Fruit fly (Drosophila melanogaster) whole organism, pupa: ENCODE data around the gene CG31807.

Source experiments
- CG10348 ChIP-seq: fragments of 200-800 bp; sonication (Bioruptor generic); IDR thresholded peaks from 2 replicates; pipeline ENCODE4 v1.3.6; 2022; ENCODE audit warnings: missing biosample characterization, missing genetic modification characterization
- CG12605 ChIP-seq: fragments of 200-800 bp; sonication (Bioruptor generic); IDR thresholded peaks from 2 replicates; pipeline ENCODE4 v1.3.6; 2022; ENCODE audit warnings: missing biosample characterization, missing genetic modification characterization
- CG13204 ChIP-seq: fragments of 200-800 bp; sonication (Bioruptor generic); optimal IDR thresholded peaks from 2 replicates; lab custom pipeline; 2018; ENCODE audit warnings: missing biosample characterization, mild to moderate bottlenecking, missing genetic modification characterization, moderate library complexity
- CG14655 ChIP-seq: fragments of 200-800 bp; sonication (Bioruptor generic); optimal IDR thresholded peaks from 3 replicates; lab custom pipeline; 2017; ENCODE audit warnings: mild to moderate bottlenecking, missing biosample characterization, missing genetic modification reagents, missing genetic modification characterization
- CG15710 ChIP-seq: fragments of 200-800 bp; sonication (Bioruptor generic); optimal IDR thresholded peaks from 2 replicates; lab custom pipeline; 2018; ENCODE audit warnings: missing biosample characterization, mild to moderate bottlenecking, missing genetic modification characterization, moderate library complexity
- CG17806 ChIP-seq: fragments of 200-800 bp; sonication (Bioruptor generic); optimal IDR thresholded peaks from 2 replicates; lab custom pipeline; 2018; ENCODE audit warnings: missing biosample characterization, mild to moderate bottlenecking, missing genetic modification characterization, moderate library complexity
- CG32121 ChIP-seq: fragments of 200-800 bp; sonication (Bioruptor generic); IDR thresholded peaks from 2 replicates; pipeline ENCODE4 v1.3.6; 2022; ENCODE audit warnings: missing biosample characterization, missing genetic modification characterization
- CG34367 ChIP-seq: fragments of 200-800 bp; sonication (Bioruptor generic); optimal IDR thresholded peaks from 2 replicates; lab custom pipeline; 2018; ENCODE audit warnings: missing biosample characterization, mild to moderate bottlenecking, missing genetic modification characterization
- CG4496 ChIP-seq: fragments of 200-800 bp; sonication (Bioruptor generic); IDR thresholded peaks from 3 replicates; pipeline ENCODE4 v1.3.6; 2022; ENCODE audit warnings: missing biosample characterization, missing genetic modification characterization
- CG8159 ChIP-seq: fragments of 200-800 bp; sonication (Bioruptor generic); optimal IDR thresholded peaks from 3 replicates; lab custom pipeline; 2018; ENCODE audit warnings: missing biosample characterization, mild to moderate bottlenecking, missing genetic modification characterization, moderate library complexity
- CG8301 ChIP-seq: fragments of 200-800 bp; sonication (Bioruptor generic); optimal IDR thresholded peaks from 2 replicates; lab custom pipeline; 2018; ENCODE audit warnings: missing biosample characterization, mild to moderate bottlenecking, missing genetic modification characterization
- CG9948 ChIP-seq: fragments of 200-800 bp; sonication (Bioruptor generic); optimal IDR thresholded peaks from 2 replicates; lab custom pipeline; 2018; ENCODE audit warnings: missing biosample characterization, mild to moderate bottlenecking, missing genetic modification characterization, moderate library complexity
- D1 ChIP-seq: fragments of 200-800 bp; sonication (Bioruptor generic); optimal IDR thresholded peaks from 2 replicates; lab custom pipeline; 2018; ENCODE audit warnings: missing biosample characterization, mild to moderate bottlenecking, missing genetic modification characterization, moderate library complexity
- EcR ChIP-seq: fragments of 200-800 bp; sonication (Bioruptor generic); optimal IDR thresholded peaks from 3 replicates; lab custom pipeline; 2019; ENCODE audit warnings: missing biosample characterization, missing genetic modification characterization, mild to moderate bottlenecking, moderate library complexity, missing genetic modification reagents
- Ets98B ChIP-seq: fragments of 200-800 bp; sonication (Bioruptor generic); IDR thresholded peaks from 2 replicates; pipeline ENCODE4 v1.3.6; 2022; ENCODE audit warnings: missing biosample characterization, missing genetic modification characterization
- Pif1A ChIP-seq: fragments of 200-800 bp; sonication (Bioruptor generic); optimal IDR thresholded peaks from 3 replicates; lab custom pipeline; 2016; ENCODE audit warnings: missing biosample characterization, missing genetic modification characterization
- Pif1B ChIP-seq: fragments of 200-800 bp; sonication (Bioruptor generic); optimal IDR thresholded peaks from 3 replicates; lab custom pipeline; 2016; ENCODE audit warnings: missing biosample characterization, missing genetic modification characterization
- Snoo ChIP-seq: fragments of 200-800 bp; sonication (Bioruptor generic); optimal IDR thresholded peaks from 3 replicates; lab custom pipeline; 2017; ENCODE audit warnings: missing biosample characterization, mild to moderate bottlenecking, missing genetic modification characterization, inconsistent platforms
- fd96Ca ChIP-seq: fragments of 200-800 bp; sonication (Bioruptor generic); IDR thresholded peaks from 3 replicates; pipeline ENCODE4 v1.3.6; 2022; ENCODE audit warnings: missing biosample characterization, missing genetic modification characterization
- gl ChIP-seq: fragments of 200-800 bp; sonication (Bioruptor generic); optimal IDR thresholded peaks from 2 replicates; lab custom pipeline; 2018; ENCODE audit warnings: missing biosample characterization, mild to moderate bottlenecking, missing genetic modification characterization
- rn ChIP-seq: fragments of 200-800 bp; sonication (Bioruptor generic); IDR thresholded peaks from 2 replicates; pipeline ENCODE4 v1.3.6; 2022; ENCODE audit warnings: missing biosample characterization, missing genetic modification characterization

The CG31807 gene

dm6 chr2L:16648925-16649324 lies 34.9 kb downstream of the CG31807 start:
- no peak for TF ChIP-seq gl (tag; lab: Kevin White, UChicago)
- no peak for TF ChIP-seq CG17806
- TF ChIP-seq CG4496 (GFP tag; lab: Robert Waterston, UW): no peak
- TF ChIP-seq CG10348 (GFP tag; lab: Robert Waterston, UW): no peak
- TF ChIP-seq fd96Ca (GFP tag; lab: Robert Waterston, UW): no peak
- no peak for TF ChIP-seq D1 (tag; lab: Kevin White, UChicago)
- TF ChIP-seq CG8159 (tag; lab: Kevin White, UChicago): no peak
- TF ChIP-seq CG15710 (tag; lab: Kevin White, UChicago): no peak
- TF ChIP-seq CG34367: no peak
- TF ChIP-seq CG13204: no peak
- no peak for TF ChIP-seq EcR (GFP tag; lab: Kevin White, UChicago)
- no peak for TF ChIP-seq CG32121 (GFP tag; lab: Robert Waterston, UW)
- no peak for TF ChIP-seq Ets98B (GFP tag; lab: Robert Waterston, UW)
- TF ChIP-seq CG8301: no peak

DNA sequence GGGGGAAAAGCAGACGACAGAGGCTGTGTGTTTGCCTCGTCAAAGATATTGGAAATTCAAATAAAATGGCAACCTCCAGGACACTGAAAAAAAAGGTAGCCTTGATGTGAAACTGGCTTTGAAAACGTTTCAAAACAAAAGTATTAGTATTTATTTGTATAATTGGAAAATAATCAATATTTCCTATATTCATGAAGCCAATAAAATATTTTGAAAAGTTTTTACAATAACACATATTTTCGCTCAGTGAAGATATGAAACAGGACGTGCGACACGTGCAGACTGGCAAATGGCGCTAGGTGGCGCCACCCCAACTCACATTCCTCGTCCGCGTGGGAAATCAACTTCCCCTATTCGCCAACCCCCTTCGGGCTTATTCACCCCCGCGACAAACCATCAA lies 36.0 kb downstream of the CG31807 start:
- peak; percentile 53 for TF ChIP-seq CG14655
- TF ChIP-seq CG8301: peak; percentile 50
- peak; percentile 42 for TF ChIP-seq CG15710 (tag; lab: Kevin White, UChicago)
- no peak for TF ChIP-seq CG13204
- no peak for TF ChIP-seq CG34367
- no peak for TF ChIP-seq CG10348 (GFP tag; lab: Robert Waterston, UW)
- peak; percentile 50 for TF ChIP-seq CG8159 (tag; lab: Kevin White, UChicago)
- TF ChIP-seq Ets98B (GFP tag; lab: Robert Waterston, UW): peak; percentile 14; the same call in 1 of the 2 replicates
- peak; percentile 21 for TF ChIP-seq CG9948 (tag; lab: Kevin White, UChicago)
- peak; percentile 40 for TF ChIP-seq CG17806
- peak; percentile 54 for TF ChIP-seq Pif1A (GFP tag; lab: Kevin White, UChicago)
- TF ChIP-seq fd96Ca (GFP tag; lab: Robert Waterston, UW): no peak
- no peak for TF ChIP-seq Snoo (tag; lab: Kevin White, UChicago)
- no peak for TF ChIP-seq EcR (GFP tag; lab: Kevin White, UChicago)
- no peak for TF ChIP-seq rn (GFP tag; lab: Robert Waterston, UW)
- no peak for TF ChIP-seq Pif1B (GFP tag; lab: Kevin White, UChicago)
- no peak for TF ChIP-seq gl (tag; lab: Kevin White, UChicago)
- TF ChIP-seq CG4496 (GFP tag; lab: Robert Waterston, UW): 0 out of 3 replicates have a peak, but pooled peaks have one; percentile 15
- no peak for TF ChIP-seq CG12605 (GFP tag; lab: Robert Waterston, UW)
- no peak for TF ChIP-seq D1 (tag; lab: Kevin White, UChicago)
- no peak for TF ChIP-seq CG32121 (GFP tag; lab: Robert Waterston, UW)

DNA sequence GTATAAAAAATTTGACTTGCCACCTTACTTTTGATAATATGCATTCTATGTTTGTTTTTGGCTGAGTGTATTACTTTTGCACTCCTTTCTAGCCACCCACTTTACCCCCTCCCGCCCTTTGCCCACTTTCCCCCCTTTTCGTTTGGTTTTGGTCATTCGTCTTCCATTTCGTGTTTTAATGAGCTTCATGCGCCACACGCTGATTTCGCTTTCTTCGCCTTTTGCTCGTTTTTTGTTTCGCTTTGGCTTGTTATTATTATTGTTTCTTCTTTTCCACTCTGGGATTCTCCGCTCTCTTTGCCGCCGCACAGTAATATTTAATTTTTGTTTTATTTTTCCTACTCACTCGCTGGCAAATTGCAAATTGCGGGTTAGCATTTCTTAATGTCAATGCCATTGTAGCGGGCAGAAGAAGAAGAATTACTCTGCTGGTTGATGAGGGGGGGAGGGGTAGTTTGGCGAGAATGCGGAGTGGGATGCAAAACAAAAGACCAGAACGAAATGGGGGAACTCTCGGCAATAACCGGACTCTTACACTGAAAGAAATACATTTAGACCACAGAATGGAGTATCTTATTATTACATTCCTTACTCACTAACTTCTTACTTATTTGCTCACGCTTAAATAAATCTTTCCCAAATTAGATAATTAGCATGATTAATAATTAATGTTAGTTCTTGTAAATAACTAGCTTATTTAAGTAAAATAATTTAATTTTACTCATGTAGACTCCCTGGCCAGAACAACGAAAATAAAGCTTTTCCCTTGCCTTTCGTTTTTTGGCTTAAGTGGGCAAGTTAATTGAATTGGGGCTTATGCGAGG lies 38.1 kb downstream of the CG31807 start:
- TF ChIP-seq gl (tag; lab: Kevin White, UChicago) (no peak), CG14655 (peak; percentile 35), EcR (GFP tag; lab: Kevin White, UChicago) (peak; percentile 72), Pif1A (GFP tag; lab: Kevin White, UChicago) (no peak), CG17806 (peak; percentile 22), fd96Ca (GFP tag; lab: Robert Waterston, UW) (0 out of 3 replicates have a peak, but pooled peaks have one; percentile 33), CG4496 (GFP tag; lab: Robert Waterston, UW) (peak; percentile 41; the same call in 1 of the 3 replicates), CG13204 (no peak), Pif1B (GFP tag; lab: Kevin White, UChicago) (no peak), CG9948 (tag; lab: Kevin White, UChicago) (peak; percentile 31), CG15710 (tag; lab: Kevin White, UChicago) (peak; percentile 24), CG32121 (GFP tag; lab: Robert Waterston, UW) (no peak), Snoo (tag; lab: Kevin White, UChicago) (no peak), CG8159 (tag; lab: Kevin White, UChicago) (peak; percentile 39), D1 (tag; lab: Kevin White, UChicago) (no peak), CG12605 (GFP tag; lab: Robert Waterston, UW) (no peak), CG8301 (peak; percentile 49), rn (GFP tag; lab: Robert Waterston, UW) (no peak), Ets98B (GFP tag; lab: Robert Waterston, UW) (no peak), CG34367 (no peak), CG10348 (GFP tag; lab: Robert Waterston, UW) (no peak)

DNA sequence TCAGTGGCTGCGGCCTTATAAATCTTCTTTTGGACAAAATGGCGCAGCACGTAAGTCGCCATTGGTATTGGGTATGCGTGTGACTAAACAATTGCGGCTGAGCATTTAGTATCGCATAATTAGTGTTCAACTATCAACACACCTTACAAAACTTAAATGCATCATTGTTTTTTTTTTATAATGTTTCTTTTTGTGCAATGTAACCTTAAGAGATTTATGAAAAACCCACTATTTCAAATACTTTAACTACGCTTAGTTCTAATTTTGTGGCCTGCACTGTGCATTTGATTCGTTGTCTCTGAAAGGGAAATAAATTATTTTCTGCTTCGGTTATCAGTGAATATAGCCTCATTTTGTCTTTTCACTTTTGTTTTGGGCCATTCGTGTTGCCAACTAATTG lies 39.8 kb downstream of the CG31807 start:
- peak; percentile 71 for TF ChIP-seq CG8159 (tag; lab: Kevin White, UChicago)
- TF ChIP-seq EcR (GFP tag; lab: Kevin White, UChicago): no peak
- no peak for TF ChIP-seq CG13204
- peak; percentile 18 for TF ChIP-seq Snoo (tag; lab: Kevin White, UChicago)
- TF ChIP-seq Pif1B (GFP tag; lab: Kevin White, UChicago): peak; percentile 31
- peak; percentile 9 for TF ChIP-seq D1 (tag; lab: Kevin White, UChicago)
- TF ChIP-seq CG10348 (GFP tag; lab: Robert Waterston, UW): no peak
- TF ChIP-seq CG12605 (GFP tag; lab: Robert Waterston, UW): 0 out of 2 replicates have a peak, but pooled peaks have one; percentile 27
- TF ChIP-seq CG15710 (tag; lab: Kevin White, UChicago): peak; percentile 63
- peak; percentile 31 for TF ChIP-seq Pif1A (GFP tag; lab: Kevin White, UChicago)
- TF ChIP-seq CG32121 (GFP tag; lab: Robert Waterston, UW): peak; percentile 24; the same call in 1 of the 2 replicates
- peak; percentile 57 for TF ChIP-seq CG17806
- TF ChIP-seq CG8301: peak; percentile 56
- TF ChIP-seq rn (GFP tag; lab: Robert Waterston, UW): no peak
- no peak for TF ChIP-seq fd96Ca (GFP tag; lab: Robert Waterston, UW)
- TF ChIP-seq Ets98B (GFP tag; lab: Robert Waterston, UW): peak; percentile 73
- peak; percentile 82 for TF ChIP-seq CG4496 (GFP tag; lab: Robert Waterston, UW)
- peak; percentile 49 for TF ChIP-seq CG9948 (tag; lab: Kevin White, UChicago)
- no peak for TF ChIP-seq gl (tag; lab: Kevin White, UChicago)
- peak; percentile 49 for TF ChIP-seq CG34367
- peak; percentile 61 for TF ChIP-seq CG14655
- TF ChIP-seq, all 21 proteins: peak for 15
